Worm (Caenorhabditis elegans): ENCODE measurements around the gene Y50D7A.10.
A peak's percentile ranks its signal among the peaks of the same experiment; 100 is the strongest.

Gene Y50D7A.10

DNA sequence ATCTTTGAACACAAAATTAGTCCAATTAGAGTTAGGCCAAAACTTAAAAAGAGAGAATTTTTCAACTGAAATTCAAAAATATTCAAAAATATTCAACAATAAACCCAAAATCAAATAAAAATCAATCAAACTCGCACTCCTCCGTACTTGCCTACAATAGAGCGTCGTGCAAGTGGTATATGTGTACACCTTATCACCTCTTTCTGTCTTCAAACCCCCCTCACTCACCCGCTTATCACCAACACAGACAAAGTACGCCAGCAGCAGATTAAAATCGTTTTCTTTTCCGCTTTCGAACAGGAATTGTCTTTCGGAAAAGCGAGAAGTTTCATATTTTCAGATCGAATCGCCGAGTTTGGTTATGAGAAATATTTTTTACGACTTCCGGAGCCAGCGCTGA is 16.0 kb upstream of the Y50D7A.10 start:
- TF ChIP-seq lsy-2 (tag; optimal IDR thresholded peaks at IDR 0.05) (no peak), zip-8 (tag; optimal IDR thresholded peaks at IDR 0.05) (no peak), ces-1 (GFP tag; optimal IDR thresholded peaks at IDR 0.05) (no peak), drap-1 (GFP tag; optimal IDR thresholded peaks at IDR 0.05) (no peak), bed-3 (GFP tag; optimal IDR thresholded peaks at IDR 0.05) (no peak), nhr-28 (tag; optimal IDR thresholded peaks at IDR 0.05) (no peak), lin-13 (tag; optimal IDR thresholded peaks at IDR 0.05) (no peak), mls-2 (tag; optimal IDR thresholded peaks at IDR 0.05) (no peak), nhr-2 (tag; optimal IDR thresholded peaks at IDR 0.05) (no peak), nhr-76 (tag; optimal IDR thresholded peaks at IDR 0.05) (no peak), unc-120 (tag; optimal IDR thresholded peaks at IDR 0.05; ENCODE audit: poor library complexity, severe bottlenecking) (no peak), lin-32 (GFP tag; optimal IDR thresholded peaks at IDR 0.05) (no peak), sptf-1 (tag; optimal IDR thresholded peaks at IDR 0.05) (no peak), nhr-237 (tag; optimal IDR thresholded peaks at IDR 0.05) (no peak), flh-1 (GFP tag; optimal IDR thresholded peaks at IDR 0.05) (no peak), mab-5 (tag; optimal IDR thresholded peaks at IDR 0.05) (no peak), unc-62 (GFP tag; optimal IDR thresholded peaks at IDR 0.05) (no peak), blmp-1 (tag; optimal IDR thresholded peaks at IDR 0.05) (no peak)

DNA sequence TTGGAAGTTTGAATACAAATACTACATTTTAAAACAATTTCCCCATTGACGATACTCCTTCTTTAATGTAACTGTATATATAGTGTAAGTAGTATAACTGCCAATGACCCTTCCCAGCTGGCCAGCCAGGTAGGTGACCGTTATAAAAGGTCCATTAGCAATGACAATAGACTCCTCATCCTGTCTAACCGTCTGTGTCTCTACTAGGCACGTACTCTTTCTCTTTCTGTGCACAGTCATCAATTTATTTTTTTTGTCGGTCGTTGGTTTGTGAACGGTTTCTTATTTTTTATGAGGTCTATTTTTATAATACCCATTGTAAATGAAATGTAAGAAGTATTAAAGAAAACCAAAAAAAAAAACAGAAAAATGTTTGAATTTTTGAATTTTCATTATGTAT is 10.7 kb upstream of the Y50D7A.10 start:
- peak; percentile 94 for TF ChIP-seq nhr-2 (tag; optimal IDR thresholded peaks at IDR 0.05)
- TF ChIP-seq blmp-1 (tag; optimal IDR thresholded peaks at IDR 0.05), result no peak

DNA sequence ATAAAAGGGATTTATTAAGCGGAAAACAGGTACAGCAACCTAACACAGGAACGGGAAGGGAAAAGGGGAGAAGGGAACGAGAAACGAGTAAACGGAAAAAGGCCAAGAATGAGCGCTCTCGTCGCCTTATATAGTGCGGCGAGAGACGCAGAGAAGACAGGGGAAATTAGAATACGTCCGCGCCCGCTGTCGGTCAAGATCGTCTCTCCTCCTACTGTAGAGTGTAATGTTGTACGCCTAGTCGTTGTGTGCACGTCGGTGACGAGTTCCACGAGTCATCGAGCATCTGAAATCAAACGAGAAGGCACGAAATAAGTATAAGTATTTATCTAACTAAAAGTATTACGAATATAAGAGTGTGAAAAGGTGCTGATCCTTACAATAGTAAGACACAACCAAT is 4.1 kb upstream of the Y50D7A.10 start:
- TF ChIP-seq nhr-2 (tag; optimal IDR thresholded peaks at IDR 0.05) (no peak), sptf-1 (tag; optimal IDR thresholded peaks at IDR 0.05) (peak; percentile 14)

DNA sequence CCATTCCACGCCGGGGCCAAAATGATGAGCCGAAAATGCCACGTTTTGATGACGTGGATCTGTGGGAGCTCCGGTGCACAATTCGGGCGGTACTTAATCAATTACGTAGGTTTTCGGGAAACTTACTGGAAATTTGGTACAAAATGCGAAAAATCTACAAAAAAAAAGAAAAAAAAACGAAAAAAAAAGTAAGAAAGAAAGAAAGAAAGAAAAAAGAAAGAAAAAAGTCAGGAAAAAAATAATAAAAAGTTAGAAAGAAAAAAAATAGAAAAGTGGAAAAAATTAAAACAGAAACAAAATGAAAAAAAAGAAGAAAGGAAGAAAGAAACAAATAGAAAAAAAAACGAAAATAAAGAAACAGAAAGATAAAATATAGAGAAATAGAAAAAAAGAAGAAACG is 2.4 kb upstream of the Y50D7A.10 start:
- TF ChIP-seq nhr-76 (tag; optimal IDR thresholded peaks at IDR 0.05), result peak; percentile 16
- no peak for TF ChIP-seq unc-120 (tag; optimal IDR thresholded peaks at IDR 0.05; ENCODE audit: poor library complexity, severe bottlenecking)
- TF ChIP-seq nhr-28 (tag; optimal IDR thresholded peaks at IDR 0.05), result no peak
- no peak for TF ChIP-seq lin-32 (GFP tag; optimal IDR thresholded peaks at IDR 0.05)
- TF ChIP-seq M03D4.4 (tag; optimal IDR thresholded peaks at IDR 0.05), result no peak

DNA sequence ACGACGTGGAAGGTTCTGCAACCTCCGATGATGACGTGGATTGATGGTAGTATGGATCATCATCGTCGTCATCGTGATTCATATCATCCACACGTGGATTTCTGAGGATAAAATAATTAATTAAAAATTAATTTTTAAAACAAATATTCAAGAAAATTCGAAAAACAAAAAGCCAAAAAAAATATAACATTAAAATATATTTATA is 27.8 kb downstream of the Y50D7A.10 start, which contains the start of gene Y50D7A.8:
TSS of gene Y50D7A.8 (minus strand) at position 101 of the 205 bp plus-strand sequence.
- TF ChIP-seq drap-1 (GFP tag; optimal IDR thresholded peaks at IDR 0.05), result no peak

DNA sequence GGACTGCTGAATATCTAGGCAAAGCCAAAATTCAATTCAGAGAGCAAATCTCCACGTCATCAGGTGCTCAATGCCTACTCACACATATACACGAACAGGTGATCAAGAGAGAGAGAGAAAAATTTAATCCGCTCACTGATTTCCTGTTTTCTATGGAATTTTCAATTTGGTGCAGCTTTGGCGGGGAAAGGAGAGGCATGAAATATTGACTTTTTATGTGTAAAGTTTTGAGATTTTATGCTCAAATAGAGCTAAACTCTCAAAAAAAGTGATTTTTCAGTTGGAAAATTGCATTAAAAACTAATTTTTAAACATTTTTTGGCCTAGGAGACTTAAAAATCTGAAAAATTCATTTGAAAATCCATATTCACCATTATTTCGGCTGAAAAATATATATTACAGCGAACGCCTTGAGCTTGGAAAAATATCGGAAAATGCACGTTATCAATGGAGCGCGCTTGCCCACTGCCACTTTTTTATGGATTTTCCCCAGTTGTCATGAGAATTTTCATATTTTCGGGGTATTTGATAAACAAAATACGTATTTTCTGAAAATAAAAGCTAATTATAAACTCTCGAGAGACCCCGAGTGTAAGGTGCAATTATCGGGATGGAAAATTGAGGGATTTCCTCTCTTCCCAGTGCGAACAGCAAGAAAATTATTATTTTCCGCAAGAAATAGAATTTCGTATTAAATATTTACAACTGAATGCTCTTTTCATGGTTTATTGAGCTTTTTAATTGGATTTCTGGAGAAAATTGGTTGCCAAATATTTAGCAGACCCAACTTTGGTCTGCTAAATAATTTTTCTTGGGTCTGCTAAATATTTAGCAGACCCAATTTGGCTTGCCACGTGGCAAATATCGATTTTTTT is 28.3 kb downstream of the Y50D7A.10 start:
- peak; percentile 48 for TF ChIP-seq cnd-1 (tag; optimal IDR thresholded peaks at IDR 0.05)
- no peak for TF ChIP-seq mep-1 (tag; optimal IDR thresholded peaks at IDR 0.05)
- no peak for TF ChIP-seq pha-4 (tag; optimal IDR thresholded peaks at IDR 0.05)
- no peak for TF ChIP-seq drap-1 (GFP tag; optimal IDR thresholded peaks at IDR 0.05)
- TF ChIP-seq snpc-4 (tag; optimal IDR thresholded peaks at IDR 0.05), result no peak
- TF ChIP-seq nhr-28 (tag; optimal IDR thresholded peaks at IDR 0.05), result no peak
- TF ChIP-seq M03D4.4 (tag; optimal IDR thresholded peaks at IDR 0.05), result peak; percentile 48
- no peak for TF ChIP-seq nhr-237 (tag; optimal IDR thresholded peaks at IDR 0.05)
- no peak for TF ChIP-seq nhr-2 (tag; optimal IDR thresholded peaks at IDR 0.05)
- peak; percentile 42 for TF ChIP-seq sptf-1 (tag; optimal IDR thresholded peaks at IDR 0.05)
- no peak for TF ChIP-seq nhr-12 (tag; optimal IDR thresholded peaks at IDR 0.05)
- TF ChIP-seq ceh-43 (GFP tag; optimal IDR thresholded peaks at IDR 0.05), result peak; percentile 70
- no peak for TF ChIP-seq ceh-39 (tag; optimal IDR thresholded peaks at IDR 0.05)
- no peak for TF ChIP-seq zip-8 (tag; optimal IDR thresholded peaks at IDR 0.05)
- no peak for TF ChIP-seq unc-62 (GFP tag; optimal IDR thresholded peaks at IDR 0.05)
- TF ChIP-seq lsy-2 (tag; optimal IDR thresholded peaks at IDR 0.05), result peak; percentile 0
- TF ChIP-seq ces-1 (GFP tag; optimal IDR thresholded peaks at IDR 0.05), result peak; percentile 47
- TF ChIP-seq tbx-8 (GFP tag; optimal IDR thresholded peaks at IDR 0.05), result no peak
- no peak for TF ChIP-seq hlh-1 (tag; optimal IDR thresholded peaks at IDR 0.05)
- no peak for TF ChIP-seq sem-2 (GFP tag; optimal IDR thresholded peaks at IDR 0.05)
- TF ChIP-seq lin-13 (tag; optimal IDR thresholded peaks at IDR 0.05), result no peak
- no peak for TF ChIP-seq flh-1 (GFP tag; optimal IDR thresholded peaks at IDR 0.05)
- TF ChIP-seq blmp-1 (tag; optimal IDR thresholded peaks at IDR 0.05), result no peak
- TF ChIP-seq ham-2 (GFP tag; optimal IDR thresholded peaks at IDR 0.05), result no peak
- TF ChIP-seq bed-3 (GFP tag; optimal IDR thresholded peaks at IDR 0.05), result no peak
- no peak for TF ChIP-seq ztf-11 (tag; optimal IDR thresholded peaks at IDR 0.05)
- no peak for TF ChIP-seq unc-39 (tag; optimal IDR thresholded peaks at IDR 0.05)
- TF ChIP-seq elt-1 (tag; optimal IDR thresholded peaks at IDR 0.05; ENCODE audit: borderline replicate concordance, insufficient read depth), result no peak
- TF ChIP-seq mab-5 (tag; optimal IDR thresholded peaks at IDR 0.05), result peak; percentile 42
- TF ChIP-seq elt-3 (tag; optimal IDR thresholded peaks at IDR 0.05), result no peak
- peak; percentile 25 for TF ChIP-seq unc-120 (tag; optimal IDR thresholded peaks at IDR 0.05; ENCODE audit: poor library complexity, severe bottlenecking)
- peak; percentile 41 for TF ChIP-seq mls-2 (tag; optimal IDR thresholded peaks at IDR 0.05)
- TF ChIP-seq nhr-76 (tag; optimal IDR thresholded peaks at IDR 0.05), result no peak
- no peak for TF ChIP-seq lin-32 (GFP tag; optimal IDR thresholded peaks at IDR 0.05)
- no peak for TF ChIP-seq ceh-83 (GFP tag; optimal IDR thresholded peaks at IDR 0.05)

All from whole organism, mixed stage, embryonic.